Fruit fly (Drosophila melanogaster): ENCODE measurements around the gene sbm.

Gene sbm

dm6 chrX:14612302-14612701 is 9.9 kb upstream of the sbm start (continued):
- no peak for TF ChIP-seq crc (GFP tag; optimal IDR thresholded peaks at IDR 0.05)
- TF ChIP-seq danr (GFP tag; IDR thresholded peaks at IDR 0.05): peak; percentile 79
- peak; percentile 43 for TF ChIP-seq Vsx1 (GFP tag; optimal IDR thresholded peaks at IDR 0.05)
- TF ChIP-seq CG10209 (GFP tag; optimal IDR thresholded peaks at IDR 0.05): peak; percentile 74
- TF ChIP-seq ssp (GFP tag; IDR thresholded peaks at IDR 0.05): peak; percentile 75
- no peak for TF ChIP-seq btn (GFP tag; optimal IDR thresholded peaks at IDR 0.05)
- peak; percentile 57 for TF ChIP-seq Rfx (GFP tag; IDR thresholded peaks at IDR 0.05)
- TF ChIP-seq CG12391 (tag; optimal IDR thresholded peaks at IDR 0.05): peak; percentile 84
- 0 out of 2 replicates have a peak, but pooled peaks have one; percentile 24 for TF ChIP-seq CG31224 (GFP tag; IDR thresholded peaks at IDR 0.05)
- TF ChIP-seq CG9817 (tag; optimal IDR thresholded peaks at IDR 0.05): peak; percentile 62
- TF ChIP-seq CG14050 (GFP tag; IDR thresholded peaks at IDR 0.05): peak; percentile 60; the same call in 2 of the 3 replicates
- no peak for TF ChIP-seq vfl (GFP tag; optimal IDR thresholded peaks at IDR 0.05)
- peak; percentile 79 for TF ChIP-seq tap (tag; optimal IDR thresholded peaks at IDR 0.05)
- TF ChIP-seq Spps (tag; optimal IDR thresholded peaks at IDR 0.05): peak; percentile 76
- TF ChIP-seq Lhr (GFP tag; optimal IDR thresholded peaks at IDR 0.05): peak; percentile 57
- TF ChIP-seq phol (tag; optimal IDR thresholded peaks at IDR 0.05): peak; percentile 85
- no peak for TF ChIP-seq zfh2 (GFP tag; optimal IDR thresholded peaks at IDR 0.05)
- no peak for TF ChIP-seq her (GFP tag; optimal IDR thresholded peaks at IDR 0.05)
- peak; percentile 10 for TF ChIP-seq CG16863 (GFP tag; optimal IDR thresholded peaks at IDR 0.05)
- no peak for TF ChIP-seq bbx (GFP tag; IDR thresholded peaks at IDR 0.05; ENCODE audit: partially characterized antibody)
- peak; percentile 60 for TF ChIP-seq CG13775 (GFP tag; optimal IDR thresholded peaks at IDR 0.05)
- peak; percentile 94 for TF ChIP-seq ci (GFP tag; IDR thresholded peaks at IDR 0.05)
- TF ChIP-seq sob (GFP tag; IDR thresholded peaks at IDR 0.05): peak; percentile 60; the same call in 1 of the 2 replicates
- peak; percentile 93 for TF ChIP-seq Xrp1 (GFP tag; IDR thresholded peaks at IDR 0.05)
- TF ChIP-seq wor (GFP tag; IDR thresholded peaks at IDR 0.05): peak; percentile 72
- peak; percentile 72 for TF ChIP-seq sisA (GFP tag; IDR thresholded peaks at IDR 0.05)
- TF ChIP-seq PHDP (tag; optimal IDR thresholded peaks at IDR 0.05): peak; percentile 81
- peak; percentile 57 for TF ChIP-seq BtbVII (GFP tag; optimal IDR thresholded peaks at IDR 0.05)
- TF ChIP-seq Pdp1 (GFP tag; optimal IDR thresholded peaks at IDR 0.05): peak; percentile 10 to 46
- peak in 1 of 2 experiments; percentile 77 for TF ChIP-seq Eip74EF (GFP tag; optimal IDR thresholded peaks at IDR 0.05)
- no peak for TF ChIP-seq CG14965 (GFP tag; optimal IDR thresholded peaks at IDR 0.05; ENCODE audit: borderline replicate concordance)
- peak; percentile 59 for TF ChIP-seq CG11723 (GFP tag; optimal IDR thresholded peaks at IDR 0.05)
- TF ChIP-seq lov (optimal IDR thresholded peaks at IDR 0.05): no peak
- TF ChIP-seq lov (GFP tag; IDR thresholded peaks at IDR 0.05): peak; percentile 80; the same call in 2 of the 3 replicates
- TF ChIP-seq CG8359 (GFP tag; optimal IDR thresholded peaks at IDR 0.05; ENCODE audit: borderline replicate concordance): peak; percentile 70
- TF ChIP-seq fu2 (GFP tag; optimal IDR thresholded peaks at IDR 0.05): no peak
- no peak for TF ChIP-seq CG10565 (GFP tag; optimal IDR thresholded peaks at IDR 0.05)
- peak; percentile 71; the same call in 1 of the 2 replicates for TF ChIP-seq aop (GFP tag; IDR thresholded peaks at IDR 0.05)
- no peak for TF ChIP-seq repo (GFP tag; optimal IDR thresholded peaks at IDR 0.05)
- TF ChIP-seq CG6854 (GFP tag; optimal IDR thresholded peaks at IDR 0.05): no peak
- peak; percentile 75 for TF ChIP-seq CG14667 (GFP tag; IDR thresholded peaks at IDR 0.05)
- peak; percentile 89 for TF ChIP-seq gem (tag; optimal IDR thresholded peaks at IDR 0.05)
- peak; percentile 72 for TF ChIP-seq Abd-B (GFP tag; optimal IDR thresholded peaks at IDR 0.05)
- no peak for TF ChIP-seq cg (GFP tag; optimal IDR thresholded peaks at IDR 0.05)
- peak; percentile 83 for TF ChIP-seq lab (GFP tag; optimal IDR thresholded peaks at IDR 0.05)
- TF ChIP-seq mirr (GFP tag; optimal IDR thresholded peaks at IDR 0.05): no peak
- TF ChIP-seq NfI (GFP tag; optimal IDR thresholded peaks at IDR 0.05): peak; percentile 51
- TF ChIP-seq ap (GFP tag; IDR thresholded peaks at IDR 0.05): peak; percentile 79
- no peak for TF ChIP-seq sima (GFP tag; optimal IDR thresholded peaks at IDR 0.05)
- TF ChIP-seq slou (GFP tag; optimal IDR thresholded peaks at IDR 0.05): peak; percentile 4
